Worm (Caenorhabditis elegans): Measurements from ENCODE around the gene chil-7.

chil-7 gene

ce11 chrII:9862147-9862546 is 8.8 kb downstream of the chil-7 start, which contains the start of gene C08H9.18:
C08H9.18 (minus strand) TSS chrII:9862247.
- no peak for TF ChIP-seq unc-55 (GFP tag; optimal IDR thresholded peaks at IDR 0.05)
- TF ChIP-seq peb-1 (tag; optimal IDR thresholded peaks at IDR 0.05) = no peak
- TF ChIP-seq lin-11 (tag; optimal IDR thresholded peaks at IDR 0.05) = no peak
- no peak for TF ChIP-seq nhr-129 (tag; optimal IDR thresholded peaks at IDR 0.05)
- TF ChIP-seq lin-13 (GFP tag; optimal IDR thresholded peaks at IDR 0.05) = no peak
- no peak for TF ChIP-seq ama-1 (optimal IDR thresholded peaks at IDR 0.05)
- no peak for TF ChIP-seq lsy-2 (tag; optimal IDR thresholded peaks at IDR 0.05)
- TF ChIP-seq zag-1 (tag; optimal IDR thresholded peaks at IDR 0.05) = no peak
- TF ChIP-seq sma-9 (GFP tag; optimal IDR thresholded peaks at IDR 0.05) = no peak
- no peak for TF ChIP-seq sma-9 (tag; optimal IDR thresholded peaks at IDR 0.05)
- no peak for TF ChIP-seq fos-1 (tag; optimal IDR thresholded peaks at IDR 0.05)
- TF ChIP-seq ztf-4 (tag; optimal IDR thresholded peaks at IDR 0.05) = no peak
- no peak for TF ChIP-seq sem-4 (tag; optimal IDR thresholded peaks at IDR 0.05)
- TF ChIP-seq Y55F3AM.14 (GFP tag; optimal IDR thresholded peaks at IDR 0.05) = no peak
- no peak for TF ChIP-seq lin-39 (tag; optimal IDR thresholded peaks at IDR 0.05)
- TF ChIP-seq dmd-4 (tag; optimal IDR thresholded peaks at IDR 0.05) = no peak
- TF ChIP-seq nhr-25 (tag; optimal IDR thresholded peaks at IDR 0.05) = no peak
- no peak for TF ChIP-seq unc-39 (tag; optimal IDR thresholded peaks at IDR 0.05)
- TF ChIP-seq ztf-11 (tag; optimal IDR thresholded peaks at IDR 0.05) = no peak

ce11 chrII:9861394-9861793 is 9.6 kb downstream of the chil-7 start, which contains the start of gene chil-3:
chil-3 (minus strand) TSS chrII:9861494.
- TF ChIP-seq C34F6.9 (tag; optimal IDR thresholded peaks at IDR 0.05) (no peak), ceh-16 (tag; optimal IDR thresholded peaks at IDR 0.05) (no peak), nhr-6 (tag; optimal IDR thresholded peaks at IDR 0.05) (no peak), skn-1 (tag; optimal IDR thresholded peaks at IDR 0.05) (no peak), lin-13 (GFP tag; optimal IDR thresholded peaks at IDR 0.05) (no peak), ceh-82 (tag; optimal IDR thresholded peaks at IDR 0.05) (no peak), aly-2 (tag; optimal IDR thresholded peaks at IDR 0.05) (no peak), nhr-237 (tag; optimal IDR thresholded peaks at IDR 0.05) (no peak), fos-1 (tag; optimal IDR thresholded peaks at IDR 0.05) (no peak), nhr-77 (tag; optimal IDR thresholded peaks at IDR 0.05) (no peak), mdl-1 (tag; optimal IDR thresholded peaks at IDR 0.05) (no peak), sma-3 (GFP tag; optimal IDR thresholded peaks at IDR 0.05) (no peak), nhr-23 (tag; optimal IDR thresholded peaks at IDR 0.05) (no peak)

- no peak for TF ChIP-seq fos-1 (tag; optimal IDR thresholded peaks at IDR 0.05)
- no peak for TF ChIP-seq sem-4 (tag; optimal IDR thresholded peaks at IDR 0.05)
- TF ChIP-seq nhr-11 (tag; optimal IDR thresholded peaks at IDR 0.05) = no peak
- no peak for TF ChIP-seq lin-39 (tag; optimal IDR thresholded peaks at IDR 0.05)
- TF ChIP-seq dmd-4 (tag; optimal IDR thresholded peaks at IDR 0.05) = no peak
- TF ChIP-seq lin-13 (GFP tag; optimal IDR thresholded peaks at IDR 0.05) = no peak
- TF ChIP-seq crh-2 (tag; optimal IDR thresholded peaks at IDR 0.05) = no peak
- no peak for TF ChIP-seq egl-27 (tag; optimal IDR thresholded peaks at IDR 0.05)
Observed at ce11 chrII:9859575-9859974, 11.4 kb downstream of the chil-7 start, which contains the start of gene chil-5. chil-5 (minus strand) TSS chrII:9859675.

- TF ChIP-seq lin-39 (tag; optimal IDR thresholded peaks at IDR 0.05) (no peak), elt-3 (tag; optimal IDR thresholded peaks at IDR 0.05) (no peak), ama-1 (optimal IDR thresholded peaks at IDR 0.05) (no peak)
Observed at ce11 chrII:9857791-9858190, 13.2 kb downstream of the chil-7 start, which contains the start of gene chil-6. chil-6 (minus strand) TSS chrII:9857891.

ce11 chrII:9855620-9856019 is 15.4 kb downstream of the chil-7 start, which contains the start of gene chil-4:
chil-4 (minus strand) TSS chrII:9855720.
- TF ChIP-seq blmp-1 (tag; optimal IDR thresholded peaks at IDR 0.05; ENCODE audit: insufficient read depth) (no peak), mdl-1 (tag; optimal IDR thresholded peaks at IDR 0.05) (no peak), C34F6.9 (tag; optimal IDR thresholded peaks at IDR 0.05) (no peak), sma-9 (GFP tag; optimal IDR thresholded peaks at IDR 0.05) (no peak), sma-9 (tag; optimal IDR thresholded peaks at IDR 0.05) (no peak), crh-2 (tag; optimal IDR thresholded peaks at IDR 0.05) (no peak), R02D3.7 (tag; optimal IDR thresholded peaks at IDR 0.05) (no peak), gmeb-1 (tag; optimal IDR thresholded peaks at IDR 0.05) (no peak), ZK546.5 (tag; optimal IDR thresholded peaks at IDR 0.05) (no peak)
